Worm (Caenorhabditis elegans) whole organism, young adult: ENCODE data around the gene ZK1010.2.

Experiments
- B0336.3 ChIP-seq: fragments of 200-800 bp; sonication (Bioruptor generic); IDR thresholded peaks from 2 replicates; pipeline ENCODE4 v1.3.6; 2022; ENCODE audit warnings: missing genetic modification characterization, missing compliant biosample characterization
- D2030.7 ChIP-seq: fragments of 200-800 bp; sonication (Bioruptor generic); IDR thresholded peaks from 2 replicates; pipeline ENCODE4 v1.3.6; 2022; ENCODE audit warnings: missing genetic modification reagents, missing genetic modification characterization, missing compliant biosample characterization
- F22D6.2 ChIP-seq: sonication (generic microtip); optimal IDR thresholded peaks from 2 replicates; lab custom pipeline; 2016; ENCODE audit warnings: mild to moderate bottlenecking, missing genetic modification characterization, missing compliant biosample characterization
- F37B4.10 ChIP-seq: fragments of 200-800 bp; sonication (Bioruptor generic); IDR thresholded peaks from 2 replicates; pipeline ENCODE4 v1.3.6; 2022; ENCODE audit warnings: missing genetic modification characterization, missing compliant biosample characterization
- F39B2.1 ChIP-seq: fragments of 200-800 bp; sonication (Bioruptor generic); IDR thresholded peaks from 2 replicates; pipeline ENCODE4 v1.3.6; 2022; ENCODE audit warnings: missing genetic modification reagents, missing genetic modification characterization, missing compliant biosample characterization
- F52B5.7 ChIP-seq: sonication (generic microtip); optimal IDR thresholded peaks from 2 replicates; lab custom pipeline; 2016; ENCODE audit warnings: mild to moderate bottlenecking, missing genetic modification characterization, missing compliant biosample characterization
- F55B11.4 ChIP-seq: sonication (generic microtip); optimal IDR thresholded peaks from 2 replicates; lab custom pipeline; 2016; ENCODE audit warnings: missing compliant biosample characterization, missing genetic modification characterization, borderline replicate concordance; ENCODE audit not compliant: insufficient read depth
- F57C9.4 ChIP-seq: sonication (generic microtip); optimal IDR thresholded peaks from 2 replicates; lab custom pipeline; 2017; ENCODE audit warnings: mild to moderate bottlenecking, missing genetic modification characterization, missing compliant biosample characterization
- K12H6.12 ChIP-seq: fragments of 200-800 bp; sonication (Bioruptor generic); optimal IDR thresholded peaks from 2 replicates; lab custom pipeline; 2018; ENCODE audit warnings: mild to moderate bottlenecking, missing genetic modification characterization, missing compliant biosample characterization
- T07F8.4 ChIP-seq: sonication (generic microtip); optimal IDR thresholded peaks from 2 replicates; lab custom pipeline; 2016; ENCODE audit warnings: mild to moderate bottlenecking, missing genetic modification characterization, moderate library complexity, missing compliant biosample characterization
- Y53G8AR.9 ChIP-seq: fragments of 200-800 bp; sonication (Bioruptor generic); conservative IDR thresholded peaks from 2 replicates; pipeline ENCODE4 v1.3.6; 2022; ENCODE audit warnings: missing genetic modification reagents, missing genetic modification characterization, missing compliant biosample characterization
- Y67H2A.10 ChIP-seq: fragments of 200-800 bp; sonication (Bioruptor generic); conservative IDR thresholded peaks from 2 replicates; pipeline ENCODE4 v1.3.6; 2022; ENCODE audit warnings: missing genetic modification reagents, missing genetic modification characterization, missing compliant biosample characterization
- Y79H2A.3 ChIP-seq: fragments of 200-800 bp; sonication (Bioruptor generic); conservative IDR thresholded peaks from 2 replicates; pipeline ENCODE4 v1.3.6; 2022; ENCODE audit warnings: missing genetic modification reagents, missing genetic modification characterization, missing compliant biosample characterization
- ZK185.1 ChIP-seq: sonication (generic microtip); optimal IDR thresholded peaks from 2 replicates; lab custom pipeline; 2016; ENCODE audit warnings: mild to moderate bottlenecking, missing genetic modification characterization, missing compliant biosample characterization; ENCODE audit not compliant: poor library complexity, severe bottlenecking
- aptf-3 ChIP-seq: fragments of 200-800 bp; sonication (Bioruptor generic); IDR thresholded peaks from 2 replicates; pipeline ENCODE4 v1.3.6; 2022; ENCODE audit warnings: missing genetic modification characterization, missing compliant biosample characterization
- attf-6 ChIP-seq: fragments of 200-800 bp; sonication (Bioruptor generic); IDR thresholded peaks from 2 replicates; pipeline ENCODE4 v1.3.6; 2022; ENCODE audit warnings: missing genetic modification reagents, missing genetic modification characterization, missing compliant biosample characterization
- bed-1 ChIP-seq: fragments of 200-800 bp; sonication (Bioruptor generic); IDR thresholded peaks from 2 replicates; pipeline ENCODE4 v1.3.6; 2022; ENCODE audit warnings: missing genetic modification reagents, missing genetic modification characterization, missing compliant biosample characterization
- ccch-3 ChIP-seq: fragments of 200-800 bp; sonication (Bioruptor generic); optimal IDR thresholded peaks from 2 replicates; lab custom pipeline; 2018; ENCODE audit warnings: mild to moderate bottlenecking, missing genetic modification characterization, missing compliant biosample characterization
- ceh-100 ChIP-seq: fragments of 200-800 bp; sonication (Bioruptor generic); IDR thresholded peaks from 2 replicates; pipeline ENCODE4 v1.3.6; 2022; ENCODE audit warnings: missing genetic modification reagents, missing genetic modification characterization, missing compliant biosample characterization
- ceh-27 ChIP-seq: fragments of 200-800 bp; sonication (Bioruptor generic); optimal IDR thresholded peaks from 2 replicates; lab custom pipeline; 2018; ENCODE audit warnings: mild to moderate bottlenecking, missing genetic modification characterization, moderate library complexity, missing compliant biosample characterization
- ceh-40 ChIP-seq: fragments of 200-800 bp; sonication (Bioruptor generic); IDR thresholded peaks from 2 replicates; pipeline ENCODE4 v1.3.6; 2022; ENCODE audit warnings: missing genetic modification characterization, missing compliant biosample characterization
- chd-7 ChIP-seq: sonication (generic microtip); optimal IDR thresholded peaks from 2 replicates; lab custom pipeline; 2016; ENCODE audit warnings: mild to moderate bottlenecking, missing genetic modification characterization, moderate library complexity, missing compliant biosample characterization
- egrh-3 ChIP-seq: fragments of 200-800 bp; sonication (Bioruptor generic); IDR thresholded peaks from 2 replicates; pipeline ENCODE4 v1.3.6; 2022; ENCODE audit warnings: missing genetic modification reagents, missing genetic modification characterization, missing compliant biosample characterization
- him-1 ChIP-seq: sonication (generic microtip); optimal IDR thresholded peaks from 2 replicates; lab custom pipeline; 2016; ENCODE audit warnings: missing genotype, missing genetic modification reagents, missing genetic modification characterization, missing compliant biosample characterization
- hlh-26 ChIP-seq: fragments of 200-800 bp; sonication (Bioruptor generic); conservative IDR thresholded peaks from 2 replicates; pipeline ENCODE4 v1.3.6; 2022; ENCODE audit warnings: missing genetic modification reagents, missing genetic modification characterization, missing compliant biosample characterization
- hmg-1.2 ChIP-seq: fragments of 200-800 bp; sonication (Bioruptor generic); IDR thresholded peaks from 2 replicates; pipeline ENCODE4 v1.3.6; 2022; ENCODE audit warnings: missing genetic modification reagents, missing genetic modification characterization, missing compliant biosample characterization
- hrde-1 ChIP-seq: sonication (generic microtip); optimal IDR thresholded peaks from 2 replicates; lab custom pipeline; 2016; ENCODE audit warnings: missing genetic modification characterization, mild to moderate bottlenecking, missing compliant biosample characterization, moderate library complexity, missing genotype, missing genetic modification reagents, borderline replicate concordance
- lag-1 ChIP-seq: fragments of 200-800 bp; sonication (Bioruptor generic); IDR thresholded peaks from 2 replicates; pipeline ENCODE4 v1.3.6; 2022; ENCODE audit warnings: missing genetic modification reagents, missing genetic modification characterization, missing compliant biosample characterization
- lir-1 ChIP-seq: fragments of 200-800 bp; sonication (Bioruptor generic); conservative IDR thresholded peaks from 2 replicates; pipeline ENCODE4 v1.3.6; 2022; ENCODE audit warnings: missing genetic modification reagents, missing genetic modification characterization, missing compliant biosample characterization
- mcd-1 ChIP-seq: fragments of 200-800 bp; sonication (Bioruptor generic); IDR thresholded peaks from 2 replicates; pipeline ENCODE4 v1.3.6; 2022; ENCODE audit warnings: missing genetic modification reagents, missing genetic modification characterization, missing compliant biosample characterization
- mes-4 ChIP-seq: sonication (generic microtip); optimal IDR thresholded peaks from 2 replicates; lab custom pipeline; 2016; ENCODE audit warnings: missing genotype, missing genetic modification characterization, missing compliant biosample characterization
- nfyb-1 ChIP-seq: fragments of 200-800 bp; sonication (Bioruptor generic); IDR thresholded peaks from 2 replicates; pipeline ENCODE4 v1.3.6; 2022; ENCODE audit warnings: missing genetic modification reagents, missing genetic modification characterization, missing compliant biosample characterization
- nhr-27 ChIP-seq: fragments of 200-800 bp; sonication (Bioruptor generic); optimal IDR thresholded peaks from 2 replicates; lab custom pipeline; 2018; ENCODE audit warnings: mild to moderate bottlenecking, missing genetic modification characterization, moderate library complexity, missing compliant biosample characterization
- nhr-80 ChIP-seq: sonication (generic microtip); optimal IDR thresholded peaks from 2 replicates; lab custom pipeline; 2016; ENCODE audit warnings: missing genetic modification characterization, missing compliant biosample characterization
- pha-4 ChIP-seq: fragments of 150-350 bp; sonication (generic microtip); optimal IDR thresholded peaks from 2 replicates; lab custom pipeline; 2014; ENCODE audit warnings: missing biosample characterization, missing genetic modification reagents, missing genetic modification characterization
- tbx-9 ChIP-seq: sonication (generic microtip); optimal IDR thresholded peaks from 2 replicates; lab custom pipeline; 2016; ENCODE audit warnings: borderline replicate concordance, missing genetic modification characterization, inconsistent platforms, missing compliant biosample characterization
- unc-62 ChIP-seq: fragments of 150-350 bp; optimal IDR thresholded peaks from 2 replicates; lab custom pipeline; 2014; ENCODE audit warnings: missing biosample characterization, missing genetic modification reagents, missing genetic modification characterization
- xnd-1 ChIP-seq: sonication (generic microtip); optimal IDR thresholded peaks from 2 replicates; lab custom pipeline; 2016; ENCODE audit warnings: missing genotype, missing genetic modification reagents, missing genetic modification characterization, missing compliant biosample characterization
- zfh-2 ChIP-seq: fragments of 200-800 bp; sonication (Bioruptor generic); conservative IDR thresholded peaks from 2 replicates; pipeline ENCODE4 v1.3.6; 2022; ENCODE audit warnings: missing genetic modification reagents, missing genetic modification characterization, missing compliant biosample characterization
- zim-3 ChIP-seq: sonication (generic microtip); optimal IDR thresholded peaks from 2 replicates; lab custom pipeline; 2017; ENCODE audit warnings: mild to moderate bottlenecking, missing genetic modification characterization, moderate library complexity, missing compliant biosample characterization
- ztf-28 ChIP-seq: fragments of 200-800 bp; sonication (Bioruptor generic); IDR thresholded peaks from 2 replicates; pipeline ENCODE4 v1.3.6; 2022; ENCODE audit warnings: missing genetic modification reagents, missing genetic modification characterization, missing compliant biosample characterization

The ZK1010.2 gene

ce11 chrIII:12942307-12942706 is 35.4 kb downstream of the ZK1010.2 start, which contains the start of gene unc-25:
TSS of gene unc-25 (plus strand) at chrIII:12942651.
- TF ChIP-seq attf-6 (GFP tag; lab: Robert Waterston, UW) (0 out of 2 replicates have a peak, but pooled peaks have one; percentile 49), zfh-2 (GFP tag; lab: Robert Waterston, UW) (0 out of 2 replicates have a peak, but pooled peaks have one; percentile 16), chd-7 (tag; lab: Kevin White, UChicago) (peak; percentile 17), Y53G8AR.9 (GFP tag; lab: Robert Waterston, UW) (no peak), zim-3 (tag; lab: Kevin White, UChicago) (peak; percentile 43), ceh-27 (GFP tag; lab: Kevin White, UChicago) (peak; percentile 70), nhr-80 (no peak), F22D6.2 (tag; lab: Kevin White, UChicago) (no peak), B0336.3 (GFP tag; lab: Robert Waterston, UW) (no peak), F52B5.7 (peak; percentile 48)
- TF ChIP-seq, all 124 proteins: peak for 6

- no peak for TF ChIP-seq mes-4 (tag; lab: Kevin White, UChicago)
- TF ChIP-seq lir-1 (GFP tag; lab: Robert Waterston, UW) = no peak
- TF ChIP-seq unc-62 = no peak
- no peak for TF ChIP-seq F39B2.1 (GFP tag; lab: Robert Waterston, UW)
- TF ChIP-seq egrh-3 (GFP tag; lab: Robert Waterston, UW) = no peak
- TF ChIP-seq hlh-26 (GFP tag; lab: Robert Waterston, UW) = no peak
- no peak for TF ChIP-seq lag-1 (GFP tag; lab: Robert Waterston, UW)
- TF ChIP-seq ccch-3 (GFP tag; lab: Kevin White, UChicago) = no peak
- TF ChIP-seq nhr-27 (tag; lab: Kevin White, UChicago) = no peak
- TF ChIP-seq F57C9.4 (tag; lab: Kevin White, UChicago) = no peak
- TF ChIP-seq T07F8.4 (tag; lab: Kevin White, UChicago) = no peak
- no peak for TF ChIP-seq Y67H2A.10 (GFP tag; lab: Robert Waterston, UW)
- TF ChIP-seq ztf-28 (GFP tag; lab: Robert Waterston, UW) = no peak
- TF ChIP-seq Y79H2A.3 (GFP tag; lab: Robert Waterston, UW) = no peak
Measured at ce11 chrIII:12934417-12934816, 43.2 kb downstream of the ZK1010.2 start, which contains the start of gene epg-3. TSS of gene epg-3 (plus strand) at chrIII:12934717.

- TF ChIP-seq Y79H2A.3 (GFP tag; lab: Robert Waterston, UW) = no peak
- no peak for TF ChIP-seq pha-4 (tag; lab: Kevin White, UChicago)
- TF ChIP-seq hrde-1 (tag; lab: Kevin White, UChicago) = no peak
- TF ChIP-seq zim-3 (tag; lab: Kevin White, UChicago) = no peak
- TF ChIP-seq xnd-1 (tag; lab: Kevin White, UChicago) = no peak
- TF ChIP-seq ZK185.1 = no peak
- no peak for TF ChIP-seq K12H6.12
- no peak for TF ChIP-seq nfyb-1 (GFP tag; lab: Robert Waterston, UW)
- TF ChIP-seq ceh-40 (GFP tag; lab: Robert Waterston, UW) = no peak
- no peak for TF ChIP-seq aptf-3
- no peak for TF ChIP-seq nhr-27 (tag; lab: Kevin White, UChicago)
- no peak for TF ChIP-seq ceh-100
- TF ChIP-seq mcd-1 (GFP tag; lab: Robert Waterston, UW) = no peak
- TF ChIP-seq hmg-1.2 (GFP tag; lab: Robert Waterston, UW) = no peak
- TF ChIP-seq him-1 = no peak
- TF ChIP-seq F37B4.10 (GFP tag; lab: Robert Waterston, UW) = no peak
- TF ChIP-seq bed-1 (GFP tag; lab: Robert Waterston, UW) = no peak
- TF ChIP-seq tbx-9 (tag; lab: Kevin White, UChicago) = no peak
- TF ChIP-seq D2030.7 (GFP tag; lab: Robert Waterston, UW) = no peak
- TF ChIP-seq F55B11.4 = no peak
Measured at ce11 chrIII:12932776-12933175, 44.9 kb downstream of the ZK1010.2 start.
